Worm (Caenorhabditis elegans) whole organism, L4 larva: ENCODE results near the gene eat-3.

ENCODE experiments used
- F26F4.8 ChIP-seq: fragments of 200-800 bp; sonication (Bioruptor generic); conservative IDR thresholded peaks from 2 replicates; pipeline ENCODE4 v1.3.6; 2022; ENCODE audit warnings: missing genetic modification characterization, missing compliant biosample characterization
- ZK546.5 ChIP-seq, 2 experiments: sonication (generic microtip); optimal IDR thresholded peaks; 2 replicates each; lab custom pipeline; 2017; ENCODE audit warnings: missing biosample characterization in 2 of 2, missing genetic modification characterization in 2 of 2
- ces-1 ChIP-seq: fragments of 150-350 bp; sonication (generic microtip); optimal IDR thresholded peaks from 4 replicates; lab custom pipeline; 2014; ENCODE audit warnings: missing biosample characterization, missing genetic modification reagents, missing genetic modification characterization
- lin-13 ChIP-seq: fragments of 150-350 bp; optimal IDR thresholded peaks from 2 replicates; lab custom pipeline; 2014; ENCODE audit warnings: missing biosample characterization, missing genetic modification reagents, missing genetic modification characterization
- pha-4 ChIP-seq, 2 experiments: fragments of 150-350 bp in 1 of 2; fragments of 200-800 bp in 1 of 2; sonication (Bioruptor generic) in 1 of 2; IDR thresholded peaks in 1 of 2; optimal IDR thresholded peaks in 1 of 2; 2 replicates each; pipeline versions ENCODE4 v1.3.6 to Lab custom; 2014 to 2022; ENCODE audit warnings: missing genetic modification characterization in 2 of 2, missing genetic modification reagents in 2 of 2, missing biosample characterization in 1 of 2, missing compliant biosample characterization in 1 of 2
- skn-1 ChIP-seq: fragments of 150-350 bp; optimal IDR thresholded peaks from 2 replicates; lab custom pipeline; 2014; ENCODE audit warnings: missing biosample characterization, missing genetic modification characterization
- unc-130 ChIP-seq: sonication (generic microtip); optimal IDR thresholded peaks from 2 replicates; lab custom pipeline; 2016; ENCODE audit warnings: missing genetic modification reagents, missing genetic modification characterization, missing compliant biosample characterization

DNA sequence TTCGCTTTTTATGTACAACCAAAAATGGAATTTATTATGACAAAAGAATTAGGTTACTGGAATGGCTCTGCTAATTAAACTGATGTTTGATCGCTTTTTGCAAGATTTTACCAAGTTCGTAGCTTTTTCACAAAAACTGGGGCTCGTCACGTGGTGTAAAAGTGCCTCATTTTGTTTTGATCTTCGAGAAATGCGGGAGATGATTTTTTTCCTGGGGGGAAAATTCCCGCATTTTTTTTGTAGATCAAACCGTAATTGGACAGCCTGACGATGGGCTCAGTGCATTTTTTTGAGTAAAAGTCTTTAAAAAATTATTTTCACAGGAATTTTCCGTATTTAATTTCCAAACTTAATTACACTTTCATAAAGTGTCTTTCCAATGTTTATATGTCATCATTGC lies 35.5 kb upstream of the eat-3 start:
- TF ChIP-seq ces-1 (GFP tag; lab: Kevin White, UChicago) (no peak), unc-130 (GFP tag; lab: Kevin White, UChicago) (no peak), pha-4 (GFP tag; IDR thresholded peaks at IDR 0.05; lab: Robert Waterston, UW) (no peak), pha-4 (tag; optimal IDR thresholded peaks at IDR 0.05; lab: Kevin White, UChicago) (no peak), F26F4.8 (GFP tag; lab: Robert Waterston, UW) (no peak), ZK546.5 (tag; optimal IDR thresholded peaks at IDR 0.05; lab: Kevin White, UChicago) (no peak), skn-1 (no peak), lin-13 (GFP tag; lab: Kevin White, UChicago) (no peak)
